Fruit fly (Drosophila melanogaster) Kc167 (cell line): ENCODE measurements around the gene Duba.

Experiments used
- Myc ChIP-seq: fragments of >200 bp; optimal IDR thresholded peaks from 2 replicates; lab custom pipeline; 2017; ENCODE audit warnings: missing external identifiers
- Sin3A ChIP-seq: fragments of >200 bp; optimal IDR thresholded peaks from 2 replicates; lab custom pipeline; 2018; ENCODE audit warnings: missing external identifiers
- h ChIP-seq: fragments of >200 bp; optimal IDR thresholded peaks from 3 replicates; lab custom pipeline; 2018; ENCODE audit warnings: missing external identifiers
- insv ChIP-seq: fragments of >200 bp; optimal IDR thresholded peaks from 3 replicates; lab custom pipeline; 2018; ENCODE audit warnings: missing external identifiers
- psq ChIP-seq: fragments of >200 bp; optimal IDR thresholded peaks from 2 replicates; lab custom pipeline; 2017; ENCODE audit warnings: missing external identifiers

- TF ChIP-seq h (no peak), psq (no peak), Sin3A (no peak), insv (lab: Kevin White, UChicago) (no peak), Myc (no peak)
These were observed 10.7 kb upstream of the Duba start, which contains the start of gene Muc68Ca for dm6 chr3L:11620001-11620400.
